Fruit fly (Drosophila melanogaster) whole organism, pupa: ENCODE data around the gene CG33298.

Experiments
- CG10348 ChIP-seq: fragments of 200-800 bp; sonication (Bioruptor generic); IDR thresholded peaks from 2 replicates; pipeline ENCODE4 v1.3.6; 2022; ENCODE audit warnings: missing biosample characterization, missing genetic modification characterization
- CG17806 ChIP-seq: fragments of 200-800 bp; sonication (Bioruptor generic); optimal IDR thresholded peaks from 2 replicates; lab custom pipeline; 2018; ENCODE audit warnings: missing biosample characterization, mild to moderate bottlenecking, missing genetic modification characterization, moderate library complexity
- CG4496 ChIP-seq: fragments of 200-800 bp; sonication (Bioruptor generic); IDR thresholded peaks from 3 replicates; pipeline ENCODE4 v1.3.6; 2022; ENCODE audit warnings: missing biosample characterization, missing genetic modification characterization
- CG8159 ChIP-seq: fragments of 200-800 bp; sonication (Bioruptor generic); optimal IDR thresholded peaks from 3 replicates; lab custom pipeline; 2018; ENCODE audit warnings: missing biosample characterization, mild to moderate bottlenecking, missing genetic modification characterization, moderate library complexity
- CG8301 ChIP-seq: fragments of 200-800 bp; sonication (Bioruptor generic); optimal IDR thresholded peaks from 2 replicates; lab custom pipeline; 2018; ENCODE audit warnings: missing biosample characterization, mild to moderate bottlenecking, missing genetic modification characterization
- CG9948 ChIP-seq: fragments of 200-800 bp; sonication (Bioruptor generic); optimal IDR thresholded peaks from 2 replicates; lab custom pipeline; 2018; ENCODE audit warnings: missing biosample characterization, mild to moderate bottlenecking, missing genetic modification characterization, moderate library complexity
- D1 ChIP-seq: fragments of 200-800 bp; sonication (Bioruptor generic); optimal IDR thresholded peaks from 2 replicates; lab custom pipeline; 2018; ENCODE audit warnings: missing biosample characterization, mild to moderate bottlenecking, missing genetic modification characterization, moderate library complexity
- EcR ChIP-seq: fragments of 200-800 bp; sonication (Bioruptor generic); optimal IDR thresholded peaks from 3 replicates; lab custom pipeline; 2019; ENCODE audit warnings: missing biosample characterization, missing genetic modification characterization, mild to moderate bottlenecking, moderate library complexity, missing genetic modification reagents
- Pif1B ChIP-seq: fragments of 200-800 bp; sonication (Bioruptor generic); optimal IDR thresholded peaks from 3 replicates; lab custom pipeline; 2016; ENCODE audit warnings: missing biosample characterization, missing genetic modification characterization
- Snoo ChIP-seq: fragments of 200-800 bp; sonication (Bioruptor generic); optimal IDR thresholded peaks from 3 replicates; lab custom pipeline; 2017; ENCODE audit warnings: missing biosample characterization, mild to moderate bottlenecking, missing genetic modification characterization, inconsistent platforms
- rn ChIP-seq: fragments of 200-800 bp; sonication (Bioruptor generic); IDR thresholded peaks from 2 replicates; pipeline ENCODE4 v1.3.6; 2022; ENCODE audit warnings: missing biosample characterization, missing genetic modification characterization

dm6 chr2L:9550880-9551279, 55.6 kb downstream of the CG33298 start:
- TF ChIP-seq CG17806 (tag; lab: Kevin White, UChicago) (no peak), EcR (GFP tag; lab: Kevin White, UChicago) (no peak), CG9948 (tag; lab: Kevin White, UChicago) (no peak), Pif1B (GFP tag; lab: Kevin White, UChicago) (no peak), CG10348 (GFP tag; lab: Robert Waterston, UW) (no peak), Snoo (tag; lab: Kevin White, UChicago) (no peak), D1 (tag; lab: Kevin White, UChicago) (no peak), CG8159 (tag; lab: Kevin White, UChicago) (no peak), rn (no peak), CG8301 (tag; lab: Kevin White, UChicago) (no peak), CG4496 (GFP tag; lab: Robert Waterston, UW) (no peak)
